Worm (Caenorhabditis elegans) whole organism, late embryonic: ENCODE results near the gene Y36E3A.2.
A peak's percentile ranks its signal among the peaks of the same experiment; 100 is the strongest.

Experiments
- C08G9.2 ChIP-seq: sonication (generic microtip); optimal IDR thresholded peaks from 2 replicates; lab custom pipeline; 2016; ENCODE audit warnings: mild to moderate bottlenecking, missing genetic modification characterization, moderate library complexity, missing compliant biosample characterization
- C38D4.7 ChIP-seq: fragments of 200-800 bp; sonication (Bioruptor generic); optimal IDR thresholded peaks from 2 replicates; lab custom pipeline; 2018; ENCODE audit warnings: mild to moderate bottlenecking, missing genetic modification characterization, moderate library complexity, missing compliant biosample characterization
- F13H6.1 ChIP-seq: sonication (generic microtip); optimal IDR thresholded peaks from 2 replicates; lab custom pipeline; 2016; ENCODE audit warnings: missing genetic modification characterization, missing compliant biosample characterization
- K02D7.2 ChIP-seq: sonication (generic microtip); optimal IDR thresholded peaks from 2 replicates; lab custom pipeline; 2017; ENCODE audit warnings: mild to moderate bottlenecking, missing genetic modification characterization, missing compliant biosample characterization
- K09A11.1 ChIP-seq: sonication (generic microtip); optimal IDR thresholded peaks from 2 replicates; lab custom pipeline; 2017; ENCODE audit warnings: antibody characterized with exemption, mild to moderate bottlenecking, missing genetic modification characterization, missing compliant biosample characterization; ENCODE audit not compliant: insufficient read depth
- T23F11.4 ChIP-seq: fragments of 200-800 bp; sonication (Bioruptor generic); optimal IDR thresholded peaks from 2 replicates; lab custom pipeline; 2018; ENCODE audit warnings: mild to moderate bottlenecking, missing genetic modification characterization, missing compliant biosample characterization
- Y22D7AL.16 ChIP-seq: sonication (generic microtip); optimal IDR thresholded peaks from 2 replicates; lab custom pipeline; 2016; ENCODE audit warnings: missing genetic modification characterization, missing compliant biosample characterization
- ahr-1 ChIP-seq: sonication (generic microtip); optimal IDR thresholded peaks from 2 replicates; lab custom pipeline; 2016; ENCODE audit warnings: missing genetic modification characterization, missing compliant biosample characterization
- ama-1 ChIP-seq: fragments of 150-350 bp; optimal IDR thresholded peaks from 2 replicates; lab custom pipeline; 2014
- ceh-18 ChIP-seq: sonication (generic microtip); optimal IDR thresholded peaks from 2 replicates; lab custom pipeline; 2016; ENCODE audit warnings: missing genetic modification characterization, missing compliant biosample characterization
- ceh-2 ChIP-seq: sonication (generic microtip); optimal IDR thresholded peaks from 2 replicates; lab custom pipeline; 2016; ENCODE audit warnings: missing genotype, missing genetic modification characterization, missing compliant biosample characterization
- ceh-30 ChIP-seq: fragments of 150-350 bp; optimal IDR thresholded peaks from 2 replicates; lab custom pipeline; 2014; ENCODE audit warnings: missing biosample characterization, missing genetic modification characterization
- ceh-31 ChIP-seq: sonication (generic microtip); optimal IDR thresholded peaks from 2 replicates; lab custom pipeline; 2016; ENCODE audit warnings: missing genetic modification characterization, missing compliant biosample characterization
- ceh-48 ChIP-seq: sonication (generic microtip); optimal IDR thresholded peaks from 2 replicates; lab custom pipeline; 2016; ENCODE audit warnings: missing genetic modification characterization, inconsistent platforms, missing compliant biosample characterization
- che-1 ChIP-seq: sonication (generic microtip); optimal IDR thresholded peaks from 2 replicates; lab custom pipeline; 2016; ENCODE audit warnings: mild to moderate bottlenecking, missing genetic modification characterization, missing compliant biosample characterization
- elt-4 ChIP-seq: sonication (generic microtip); optimal IDR thresholded peaks from 2 replicates; lab custom pipeline; 2016; ENCODE audit warnings: missing genetic modification characterization, missing compliant biosample characterization
- ets-4 ChIP-seq: sonication (generic microtip); optimal IDR thresholded peaks from 2 replicates; lab custom pipeline; 2016; ENCODE audit warnings: missing genetic modification characterization, missing compliant biosample characterization
- fax-1 ChIP-seq: sonication (generic microtip); optimal IDR thresholded peaks from 2 replicates; lab custom pipeline; 2016; ENCODE audit warnings: missing genotype, missing genetic modification characterization, missing compliant biosample characterization
- fkh-10 ChIP-seq: fragments of 150-350 bp; optimal IDR thresholded peaks from 2 replicates; lab custom pipeline; 2014; ENCODE audit warnings: missing biosample characterization, missing genetic modification reagents, missing genetic modification characterization
- gmeb-2 ChIP-seq: sonication (generic microtip); optimal IDR thresholded peaks from 2 replicates; lab custom pipeline; 2016; ENCODE audit warnings: missing genetic modification characterization, inconsistent platforms, missing compliant biosample characterization
- hlh-13 ChIP-seq: fragments of 200-800 bp; sonication (Bioruptor generic); optimal IDR thresholded peaks from 2 replicates; lab custom pipeline; 2018; ENCODE audit warnings: mild to moderate bottlenecking, missing genetic modification characterization, missing compliant biosample characterization
- hlh-15 ChIP-seq: sonication (generic microtip); optimal IDR thresholded peaks from 2 replicates; lab custom pipeline; 2016; ENCODE audit warnings: missing genetic modification characterization, missing compliant biosample characterization
- hlh-30 ChIP-seq: sonication (generic microtip); optimal IDR thresholded peaks from 2 replicates; lab custom pipeline; 2017; ENCODE audit warnings: antibody characterized with exemption, missing genetic modification characterization, missing compliant biosample characterization; ENCODE audit not compliant: insufficient read depth
- hlh-6 ChIP-seq: sonication (generic microtip); optimal IDR thresholded peaks from 2 replicates; lab custom pipeline; 2016; ENCODE audit warnings: missing genotype, missing genetic modification characterization, missing compliant biosample characterization
- hlh-8 ChIP-seq: sonication (generic microtip); optimal IDR thresholded peaks from 2 replicates; lab custom pipeline; 2016; ENCODE audit warnings: missing genotype, missing genetic modification characterization, missing compliant biosample characterization
- lim-6 ChIP-seq: sonication (generic microtip); optimal IDR thresholded peaks from 2 replicates; lab custom pipeline; 2016; ENCODE audit warnings: missing genetic modification characterization, missing compliant biosample characterization
- lin-11 ChIP-seq: fragments of 200-800 bp; sonication (Bioruptor generic); optimal IDR thresholded peaks from 2 replicates; lab custom pipeline; 2018; ENCODE audit warnings: mild to moderate bottlenecking, missing genetic modification characterization, missing compliant biosample characterization
- madf-2 ChIP-seq: sonication (generic microtip); optimal IDR thresholded peaks from 2 replicates; lab custom pipeline; 2017; ENCODE audit warnings: missing genetic modification characterization, missing compliant biosample characterization
- mec-3 ChIP-seq: sonication (generic microtip); optimal IDR thresholded peaks from 2 replicates; lab custom pipeline; 2016; ENCODE audit warnings: borderline replicate concordance, missing genetic modification characterization, missing compliant biosample characterization
- nfya-1 ChIP-seq: sonication (generic microtip); optimal IDR thresholded peaks from 2 replicates; lab custom pipeline; 2017; ENCODE audit warnings: missing genetic modification characterization, mild to moderate bottlenecking, missing compliant biosample characterization, antibody characterized with exemption, moderate library complexity
- nhr-232 ChIP-seq: sonication (generic microtip); optimal IDR thresholded peaks from 2 replicates; lab custom pipeline; 2016; ENCODE audit warnings: missing genetic modification characterization, missing compliant biosample characterization
- pag-3 ChIP-seq: sonication (generic microtip); optimal IDR thresholded peaks from 2 replicates; lab custom pipeline; 2016; ENCODE audit warnings: missing compliant biosample characterization, missing genetic modification characterization, borderline replicate concordance
- pax-1 ChIP-seq: fragments of 150-350 bp; optimal IDR thresholded peaks from 2 replicates; lab custom pipeline; 2014; ENCODE audit warnings: missing biosample characterization, missing genetic modification characterization
- pros-1 ChIP-seq: fragments of 150-350 bp; optimal IDR thresholded peaks from 2 replicates; lab custom pipeline; 2014; ENCODE audit warnings: missing biosample characterization, missing genetic modification reagents, missing genetic modification characterization
- rnt-1 ChIP-seq: sonication (generic microtip); optimal IDR thresholded peaks from 2 replicates; lab custom pipeline; 2016; ENCODE audit warnings: missing genetic modification characterization, missing compliant biosample characterization
- sdc-2 ChIP-seq: sonication (generic microtip); optimal IDR thresholded peaks from 2 replicates; lab custom pipeline; 2016; ENCODE audit warnings: missing genotype, missing genetic modification characterization, missing compliant biosample characterization
- sox-4 ChIP-seq: sonication (generic microtip); optimal IDR thresholded peaks from 2 replicates; lab custom pipeline; 2017; ENCODE audit warnings: mild to moderate bottlenecking, missing genetic modification characterization, inconsistent platforms, missing compliant biosample characterization
- syd-9 ChIP-seq: sonication (generic microtip); optimal IDR thresholded peaks from 2 replicates; lab custom pipeline; 2016; ENCODE audit warnings: mild to moderate bottlenecking, missing genetic modification characterization, moderate library complexity, missing compliant biosample characterization
- ttx-3 ChIP-seq: sonication (generic microtip); optimal IDR thresholded peaks from 2 replicates; lab custom pipeline; 2016; ENCODE audit warnings: missing genetic modification reagents, missing genetic modification characterization, missing compliant biosample characterization
- unc-3 ChIP-seq, 2 experiments: fragments of 200-800 bp in 1 of 2; sonication (Bioruptor generic) in 1 of 2; sonication (generic microtip) in 1 of 2; conservative IDR thresholded peaks in 1 of 2; optimal IDR thresholded peaks in 1 of 2; 2 replicates each; pipeline versions ENCODE4 v1.3.6 to Lab custom; 2016 to 2022; ENCODE audit warnings: missing compliant biosample characterization in 2 of 2, missing genetic modification characterization in 2 of 2, missing genetic modification reagents in 1 of 2
- unc-42 ChIP-seq: sonication (generic microtip); optimal IDR thresholded peaks from 2 replicates; lab custom pipeline; 2016; ENCODE audit warnings: missing genotype, missing genetic modification characterization, missing compliant biosample characterization
- unc-86 ChIP-seq: sonication (generic microtip); optimal IDR thresholded peaks from 2 replicates; lab custom pipeline; 2016; ENCODE audit warnings: missing genetic modification characterization, missing compliant biosample characterization
- zip-5 ChIP-seq: sonication (generic microtip); optimal IDR thresholded peaks from 2 replicates; lab custom pipeline; 2016; ENCODE audit warnings: missing genetic modification characterization, missing compliant biosample characterization
- ztf-16 ChIP-seq: sonication (generic microtip); optimal IDR thresholded peaks from 2 replicates; lab custom pipeline; 2017; ENCODE audit warnings: missing genetic modification characterization, missing compliant biosample characterization

Gene Y36E3A.2

ce11 chrV:15465032-15465727, 39.3 kb downstream of the Y36E3A.2 start, which contains the start of gene pqn-71 (continued):
- TF ChIP-seq hlh-30 (peak; percentile 47), ets-4 (tag; lab: Kevin White, UChicago) (peak; percentile 34), pros-1 (tag; lab: Kevin White, UChicago) (peak; percentile 29), hlh-15 (tag; lab: Kevin White, UChicago) (peak; percentile 69), hlh-13 (GFP tag; lab: Kevin White, UChicago) (peak; percentile 67), fkh-10 (GFP tag; lab: Kevin White, UChicago) (no peak), ahr-1 (tag; lab: Kevin White, UChicago) (peak; percentile 40), zip-5 (tag; lab: Kevin White, UChicago) (peak; percentile 50), ceh-31 (tag; lab: Kevin White, UChicago) (peak; percentile 61), ceh-30 (peak; percentile 60), K02D7.2 (tag; lab: Kevin White, UChicago) (peak; percentile 78), Y22D7AL.16 (peak; percentile 86), ceh-18 (tag; lab: Kevin White, UChicago) (peak; percentile 72), K09A11.1 (tag; lab: Kevin White, UChicago) (peak; percentile 73), sdc-2 (tag; lab: Kevin White, UChicago) (peak; percentile 80), lin-11 (tag; lab: Kevin White, UChicago) (peak; percentile 74), rnt-1 (tag; lab: Kevin White, UChicago) (peak; percentile 81), madf-2 (tag; lab: Kevin White, UChicago) (peak; percentile 90), unc-86 (tag; lab: Kevin White, UChicago) (peak; percentile 83), unc-42 (tag; lab: Kevin White, UChicago) (peak; percentile 2), lim-6 (tag; lab: Kevin White, UChicago) (peak; percentile 72), pax-1 (tag; lab: Kevin White, UChicago) (no peak), C38D4.7 (GFP tag; lab: Kevin White, UChicago) (peak; percentile 72), nfya-1 (tag; lab: Kevin White, UChicago) (peak; percentile 77), fax-1 (tag; lab: Kevin White, UChicago) (peak; percentile 80), ama-1 (lab: Kevin White, UChicago) (no peak), pag-3 (tag; lab: Kevin White, UChicago) (peak; percentile 30), gmeb-2 (tag; lab: Kevin White, UChicago) (peak; percentile 86), hlh-8 (tag; lab: Kevin White, UChicago) (peak; percentile 39), mec-3 (no peak), C08G9.2 (tag; lab: Kevin White, UChicago) (peak; percentile 79), ttx-3 (peak; percentile 84), nhr-232 (tag; lab: Kevin White, UChicago) (peak; percentile 79)

DNA sequence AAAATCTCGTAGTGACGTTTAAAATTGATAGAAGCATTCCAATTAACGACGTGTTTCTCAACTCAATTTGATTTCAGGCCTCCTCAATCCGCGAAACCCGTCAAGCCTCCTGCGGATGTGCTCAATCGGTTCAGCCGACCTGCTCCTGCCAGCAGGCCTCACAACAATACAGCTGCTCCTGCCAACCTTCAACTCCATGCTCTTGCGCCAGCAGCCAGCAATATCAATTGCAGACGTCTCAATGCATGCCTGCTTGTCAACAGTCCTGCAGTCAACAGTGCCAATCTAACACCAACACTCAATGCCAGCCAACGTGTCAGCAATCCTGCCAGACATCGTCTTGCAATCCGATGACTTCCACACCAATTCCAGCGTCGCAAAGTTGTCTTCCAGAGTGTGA, 40.2 kb downstream of the Y36E3A.2 start:
- no peak for TF ChIP-seq hlh-6
- no peak for TF ChIP-seq elt-4
- no peak for TF ChIP-seq syd-9 (tag; lab: Kevin White, UChicago)
- TF ChIP-seq ceh-48: no peak
- TF ChIP-seq, all 69 proteins: peak for 0

DNA sequence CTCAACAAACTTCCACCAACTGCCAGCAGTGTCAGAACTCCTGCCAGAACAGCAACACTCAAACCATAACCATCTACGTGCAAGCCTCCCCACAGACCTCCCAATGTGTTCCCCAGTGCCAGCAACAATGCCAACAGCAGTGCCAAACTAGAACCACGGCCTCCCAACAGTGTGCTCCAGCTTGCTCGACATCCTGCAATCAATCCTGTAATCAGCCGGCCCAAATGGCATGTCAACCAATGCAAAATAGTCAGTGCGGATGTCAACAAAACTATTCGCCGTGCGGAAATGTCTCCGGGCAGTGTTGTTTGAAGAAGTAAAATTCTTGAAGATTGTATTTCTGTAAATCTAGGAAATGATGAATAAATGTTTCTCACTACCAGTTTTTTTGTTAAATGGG, 40.9 kb downstream of the Y36E3A.2 start:
- TF ChIP-seq lin-11 (tag; lab: Kevin White, UChicago) (no peak), ceh-48 (no peak), rnt-1 (tag; lab: Kevin White, UChicago) (no peak), unc-86 (tag; lab: Kevin White, UChicago) (no peak), ztf-16 (no peak), ceh-2 (no peak), unc-3 (GFP tag; conservative IDR thresholded peaks at IDR 0.05; lab: Robert Waterston, UW) (no peak), unc-3 (tag; optimal IDR thresholded peaks at IDR 0.05; lab: Kevin White, UChicago) (no peak), T23F11.4 (GFP tag; lab: Kevin White, UChicago) (no peak), sox-4 (tag; lab: Kevin White, UChicago) (no peak), fax-1 (tag; lab: Kevin White, UChicago) (no peak), F13H6.1 (tag; lab: Kevin White, UChicago) (no peak), syd-9 (tag; lab: Kevin White, UChicago) (no peak), hlh-8 (tag; lab: Kevin White, UChicago) (no peak), unc-42 (tag; lab: Kevin White, UChicago) (no peak), che-1 (tag; lab: Kevin White, UChicago) (no peak), nhr-232 (tag; lab: Kevin White, UChicago) (no peak), hlh-30 (no peak), zip-5 (tag; lab: Kevin White, UChicago) (no peak), pax-1 (tag; lab: Kevin White, UChicago) (no peak)
